Worm (Caenorhabditis elegans): ENCODE results near the gene dod-21.

ce11 chrIV:12896371-12896882 is 40.1 kb upstream of the dod-21 start, which contains the start of gene K08D8.7:
- TF ChIP-seq efl-1 (GFP tag; optimal IDR thresholded peaks at IDR 0.05), result no peak
- TF ChIP-seq Y56A3A.18 (GFP tag; IDR thresholded peaks at IDR 0.05), result no peak
- no peak for TF ChIP-seq him-1 (tag; optimal IDR thresholded peaks at IDR 0.05)
- TF ChIP-seq attf-3 (GFP tag; conservative IDR thresholded peaks at IDR 0.05), result no peak
- TF ChIP-seq akir-1 (GFP tag; optimal IDR thresholded peaks at IDR 0.05), result no peak
- TF ChIP-seq sptf-2 (GFP tag; optimal IDR thresholded peaks at IDR 0.05), result no peak
- TF ChIP-seq let-607 (tag; optimal IDR thresholded peaks at IDR 0.05), result no peak
- no peak for TF ChIP-seq nfya-1 (tag; optimal IDR thresholded peaks at IDR 0.05; ENCODE audit: borderline replicate concordance, insufficient read depth)
